Worm (Caenorhabditis elegans) whole organism, early embryonic: ENCODE data around the gene K11D12.12.

Experiments used
- F13C5.2 ChIP-seq: sonication (generic microtip); optimal IDR thresholded peaks from 2 replicates; lab custom pipeline; 2017; ENCODE audit warnings: mild to moderate bottlenecking, missing genetic modification characterization, inconsistent platforms, missing compliant biosample characterization
- aly-1 ChIP-seq: sonication (generic microtip); optimal IDR thresholded peaks from 2 replicates; lab custom pipeline; 2016; ENCODE audit warnings: missing genetic modification characterization, missing compliant biosample characterization
- ama-1 ChIP-seq: fragments of 150-350 bp; optimal IDR thresholded peaks from 2 replicates; lab custom pipeline; 2014
- ceh-13 ChIP-seq: fragments of 200-800 bp; sonication (Bioruptor generic); optimal IDR thresholded peaks from 2 replicates; lab custom pipeline; 2018; ENCODE audit warnings: mild to moderate bottlenecking, missing genetic modification characterization, missing compliant biosample characterization
- ceh-36 ChIP-seq: sonication (generic microtip); optimal IDR thresholded peaks from 2 replicates; lab custom pipeline; 2016; ENCODE audit warnings: missing genetic modification characterization, inconsistent platforms, missing compliant biosample characterization
- ets-7 ChIP-seq: sonication (generic microtip); optimal IDR thresholded peaks from 2 replicates; lab custom pipeline; 2016; ENCODE audit warnings: missing genotype, missing genetic modification characterization, missing compliant biosample characterization
- flt-1 ChIP-seq: fragments of 200-800 bp; sonication (Bioruptor generic); IDR thresholded peaks from 2 replicates; pipeline ENCODE4 v1.3.6; 2022; ENCODE audit warnings: missing genetic modification characterization, missing compliant biosample characterization
- hmg-4 ChIP-seq: fragments of 200-800 bp; sonication (Bioruptor generic); optimal IDR thresholded peaks from 2 replicates; lab custom pipeline; 2018; ENCODE audit warnings: mild to moderate bottlenecking, missing genetic modification characterization, missing compliant biosample characterization
- pes-1 ChIP-seq: fragments of 200-800 bp; sonication (Bioruptor generic); IDR thresholded peaks from 2 replicates; pipeline ENCODE4 v1.3.6; 2022; ENCODE audit warnings: missing genetic modification reagents, missing genetic modification characterization, missing compliant biosample characterization
- scrt-1 ChIP-seq: fragments of 200-800 bp; sonication (Bioruptor generic); IDR thresholded peaks from 2 replicates; pipeline ENCODE4 v1.3.6; 2022; ENCODE audit warnings: missing genetic modification characterization, missing compliant biosample characterization
- sea-1 ChIP-seq: fragments of 200-800 bp; sonication (Bioruptor generic); conservative IDR thresholded peaks from 2 replicates; pipeline ENCODE4 v1.3.6; 2022; ENCODE audit warnings: missing genetic modification characterization, missing compliant biosample characterization
- tbx-37 ChIP-seq: fragments of 200-800 bp; sonication (Bioruptor generic); conservative IDR thresholded peaks from 2 replicates; pipeline ENCODE4 v1.3.6; 2022; ENCODE audit warnings: missing genetic modification reagents, missing genetic modification characterization, missing compliant biosample characterization
- tra-4 ChIP-seq: sonication (generic microtip); optimal IDR thresholded peaks from 2 replicates; lab custom pipeline; 2017; ENCODE audit warnings: missing genetic modification characterization, missing compliant biosample characterization

DNA sequence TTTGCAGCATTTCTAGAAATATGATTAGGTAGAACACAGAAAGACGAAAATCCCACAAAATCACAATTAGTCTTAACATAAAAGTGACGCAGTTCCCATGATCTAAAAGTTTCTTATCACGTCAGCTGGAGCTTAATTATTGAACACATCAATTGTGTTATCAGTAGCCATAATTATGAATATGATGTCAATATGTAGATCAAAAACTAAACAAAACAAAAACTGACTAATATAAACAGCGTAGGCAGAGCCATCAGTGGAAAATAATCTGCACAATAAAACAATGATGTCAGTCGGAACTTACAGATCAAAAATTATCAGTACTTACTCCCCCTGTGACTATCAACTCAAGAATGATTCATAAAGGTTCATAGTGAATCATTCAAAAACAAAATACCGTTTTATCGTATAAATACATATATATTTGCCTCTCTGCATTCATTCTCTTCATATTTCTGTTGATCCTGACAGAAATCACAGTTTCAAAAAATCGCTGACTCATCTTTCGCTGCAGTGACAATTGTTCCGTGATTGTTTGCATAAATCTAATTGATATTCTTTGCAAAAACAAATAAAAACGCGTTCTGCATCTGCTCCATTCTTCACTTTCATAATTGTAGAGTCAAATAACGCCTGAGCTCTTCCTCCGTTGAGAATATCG is 39.7 kb upstream of the K11D12.12 start, which contains the start of gene srr-6:
- no peak for TF ChIP-seq ama-1 (lab: Kevin White, UChicago)
- no peak for TF ChIP-seq pes-1 (GFP tag; lab: Robert Waterston, UW)
- no peak for TF ChIP-seq scrt-1
- no peak for TF ChIP-seq aly-1 (tag; lab: Kevin White, UChicago)
- no peak for TF ChIP-seq F13C5.2
- TF ChIP-seq sea-1 (GFP tag; lab: Robert Waterston, UW): no peak
- no peak for TF ChIP-seq ceh-13 (GFP tag; lab: Kevin White, UChicago)
- TF ChIP-seq hmg-4 (GFP tag; lab: Kevin White, UChicago): no peak
- TF ChIP-seq flt-1 (GFP tag; lab: Robert Waterston, UW): no peak
- TF ChIP-seq ceh-36 (tag; lab: Kevin White, UChicago): no peak
- TF ChIP-seq tra-4 (tag; lab: Kevin White, UChicago): no peak
- no peak for TF ChIP-seq ets-7
- no peak for TF ChIP-seq tbx-37 (GFP tag; lab: Robert Waterston, UW)
